Worm (Caenorhabditis elegans) whole organism, L4 larva: ENCODE results near the gene F57A8.1.
A peak's percentile ranks its signal among the peaks of the same experiment; 100 is the strongest.
"Not testable (repeated sequence)": the region's sequence is repeated elsewhere in the genome, so short reads cannot be mapped to it uniquely, and the experiment has no call there.

ENCODE experiments used
- D1046.2 ChIP-seq: fragments of 200-800 bp; sonication (Bioruptor generic); IDR thresholded peaks from 2 replicates; pipeline ENCODE4 v1.3.6; 2022; ENCODE audit warnings: missing genetic modification characterization, missing compliant biosample characterization
- F10B5.3 ChIP-seq: sonication (generic microtip); optimal IDR thresholded peaks from 2 replicates; lab custom pipeline; 2016; ENCODE audit warnings: mild to moderate bottlenecking, missing genetic modification characterization, missing compliant biosample characterization
- T26A8.4 ChIP-seq: fragments of 200-800 bp; sonication (Bioruptor generic); IDR thresholded peaks from 2 replicates; pipeline ENCODE4 v1.3.6; 2022; ENCODE audit warnings: missing genetic modification characterization, missing compliant biosample characterization
- Y48G9A.11 ChIP-seq: fragments of 200-800 bp; sonication (Bioruptor generic); IDR thresholded peaks from 2 replicates; pipeline ENCODE4 v1.3.6; 2022; ENCODE audit warnings: missing genetic modification reagents, missing genetic modification characterization, missing compliant biosample characterization
- arid-1 ChIP-seq: fragments of 200-800 bp; sonication (Bioruptor generic); conservative IDR thresholded peaks from 2 replicates; pipeline ENCODE4 v1.3.6; 2022; ENCODE audit warnings: missing genetic modification reagents, missing genetic modification characterization, missing compliant biosample characterization
- ceh-20 ChIP-seq: fragments of 200-800 bp; sonication (Bioruptor generic); IDR thresholded peaks from 2 replicates; pipeline ENCODE4 v1.3.6; 2022; ENCODE audit warnings: missing genetic modification reagents, missing genetic modification characterization, missing compliant biosample characterization
- ceh-44 ChIP-seq: fragments of 200-800 bp; sonication (Bioruptor generic); IDR thresholded peaks from 2 replicates; pipeline ENCODE4 v1.3.6; 2022; ENCODE audit warnings: missing genetic modification reagents, missing genetic modification characterization, missing compliant biosample characterization
- ces-1 ChIP-seq: fragments of 150-350 bp; sonication (generic microtip); optimal IDR thresholded peaks from 4 replicates; lab custom pipeline; 2014; ENCODE audit warnings: missing biosample characterization, missing genetic modification reagents, missing genetic modification characterization
- ctbp-1 ChIP-seq: fragments of 200-800 bp; sonication (Bioruptor generic); IDR thresholded peaks from 2 replicates; pipeline ENCODE4 v1.3.6; 2022; ENCODE audit warnings: missing genetic modification reagents, missing genetic modification characterization, missing compliant biosample characterization
- dmd-6 ChIP-seq: fragments of 200-800 bp; sonication (Bioruptor generic); IDR thresholded peaks from 2 replicates; pipeline ENCODE4 v1.3.6; 2022; ENCODE audit warnings: missing genetic modification reagents, missing genetic modification characterization, missing compliant biosample characterization
- dmd-8 ChIP-seq: fragments of 200-800 bp; sonication (Bioruptor generic); IDR thresholded peaks from 2 replicates; pipeline ENCODE4 v1.3.6; 2022; ENCODE audit warnings: missing genetic modification characterization, missing compliant biosample characterization
- dmd-9 ChIP-seq: fragments of 200-800 bp; sonication (Bioruptor generic); IDR thresholded peaks from 2 replicates; pipeline ENCODE4 v1.3.6; 2022; ENCODE audit warnings: missing genetic modification reagents, missing genetic modification characterization, missing compliant biosample characterization
- egl-43 ChIP-seq: fragments of 200-800 bp; sonication (Bioruptor generic); IDR thresholded peaks from 2 replicates; pipeline ENCODE4 v1.3.6; 2022; ENCODE audit warnings: missing genetic modification reagents, missing genetic modification characterization, missing compliant biosample characterization
- hmg-1.1 ChIP-seq: fragments of 200-800 bp; sonication (Bioruptor generic); IDR thresholded peaks from 2 replicates; pipeline ENCODE4 v1.3.6; 2022; ENCODE audit warnings: missing genetic modification reagents, missing genetic modification characterization, missing compliant biosample characterization
- lin-29 ChIP-seq: fragments of 200-800 bp; sonication (Bioruptor generic); IDR thresholded peaks from 2 replicates; pipeline ENCODE4 v1.3.6; 2022; ENCODE audit warnings: missing genetic modification reagents, missing genetic modification characterization, missing compliant biosample characterization
- lin-38 ChIP-seq: fragments of 200-800 bp; sonication (Bioruptor generic); IDR thresholded peaks from 2 replicates; pipeline ENCODE4 v1.3.6; 2022; ENCODE audit warnings: missing genetic modification reagents, missing genetic modification characterization, missing compliant biosample characterization
- lsy-2 ChIP-seq, 2 experiments: fragments of 150-350 bp in 1 of 2; sonication (generic microtip) in 1 of 2; optimal IDR thresholded peaks; 2 replicates each; lab custom pipeline; 2014 to 2017; ENCODE audit warnings: missing biosample characterization in 2 of 2, missing genetic modification characterization in 2 of 2
- madf-9 ChIP-seq: fragments of 200-800 bp; sonication (Bioruptor generic); conservative IDR thresholded peaks from 2 replicates; pipeline ENCODE4 v1.3.6; 2022; ENCODE audit warnings: missing genetic modification reagents, missing genetic modification characterization, missing compliant biosample characterization
- mdt-29 ChIP-seq: fragments of 200-800 bp; sonication (Bioruptor generic); IDR thresholded peaks from 2 replicates; pipeline ENCODE4 v1.3.6; 2022; ENCODE audit warnings: missing genetic modification reagents, missing genetic modification characterization, missing compliant biosample characterization
- nhr-10 ChIP-seq: fragments of 150-350 bp; optimal IDR thresholded peaks from 2 replicates; lab custom pipeline; 2014; ENCODE audit warnings: missing biosample characterization, missing genetic modification characterization
- nhr-102 ChIP-seq: sonication (generic microtip); optimal IDR thresholded peaks from 2 replicates; lab custom pipeline; 2016; ENCODE audit warnings: mild to moderate bottlenecking, missing genetic modification characterization, moderate library complexity, missing compliant biosample characterization
- nhr-41 ChIP-seq: fragments of 200-800 bp; sonication (Bioruptor generic); IDR thresholded peaks from 2 replicates; pipeline ENCODE4 v1.3.6; 2022; ENCODE audit warnings: missing genetic modification reagents, missing genetic modification characterization, missing compliant biosample characterization
- pha-4 ChIP-seq, 2 experiments: fragments of 150-350 bp in 1 of 2; fragments of 200-800 bp in 1 of 2; sonication (Bioruptor generic) in 1 of 2; IDR thresholded peaks in 1 of 2; optimal IDR thresholded peaks in 1 of 2; 2 replicates each; pipeline versions ENCODE4 v1.3.6 to Lab custom; 2014 to 2022; ENCODE audit warnings: missing genetic modification characterization in 2 of 2, missing genetic modification reagents in 2 of 2, missing biosample characterization in 1 of 2, missing compliant biosample characterization in 1 of 2
- set-16 ChIP-seq: fragments of 200-800 bp; sonication (Bioruptor generic); IDR thresholded peaks from 2 replicates; pipeline ENCODE4 v1.3.6; 2022; ENCODE audit warnings: missing genetic modification reagents, missing genetic modification characterization, missing compliant biosample characterization
- skn-1 ChIP-seq: fragments of 150-350 bp; optimal IDR thresholded peaks from 2 replicates; lab custom pipeline; 2014; ENCODE audit warnings: missing biosample characterization, missing genetic modification characterization
- unc-39 ChIP-seq: sonication (generic microtip); optimal IDR thresholded peaks from 2 replicates; lab custom pipeline; 2017; ENCODE audit warnings: missing biosample characterization, missing genetic modification characterization
- unc-62 ChIP-seq, 3 experiments: fragments of 150-350 bp in 1 of 3; sonication (generic microtip); optimal IDR thresholded peaks in 2 of 3; peaks in 1 of 3; 1 replicate in 1 of 3; 2 replicates in 2 of 3; lab custom pipeline; 2014 to 2017; ENCODE audit warnings: missing biosample characterization in 3 of 3, missing genetic modification characterization in 3 of 3, missing genetic modification reagents in 3 of 3, missing genotype in 1 of 3
- vab-7 ChIP-seq: fragments of 200-800 bp; sonication (Bioruptor generic); IDR thresholded peaks from 2 replicates; pipeline ENCODE4 v1.3.6; 2022; ENCODE audit warnings: missing genetic modification reagents, missing genetic modification characterization, missing compliant biosample characterization
- zfp-3 ChIP-seq: fragments of 200-800 bp; sonication (Bioruptor generic); conservative IDR thresholded peaks from 2 replicates; pipeline ENCODE4 v1.3.6; 2022; ENCODE audit warnings: missing genetic modification reagents, missing genetic modification characterization, missing compliant biosample characterization
- zip-11 ChIP-seq: fragments of 200-800 bp; sonication (Bioruptor generic); IDR thresholded peaks from 2 replicates; pipeline ENCODE4 v1.3.6; 2022; ENCODE audit warnings: missing genetic modification characterization, missing compliant biosample characterization

Gene F57A8.1

DNA sequence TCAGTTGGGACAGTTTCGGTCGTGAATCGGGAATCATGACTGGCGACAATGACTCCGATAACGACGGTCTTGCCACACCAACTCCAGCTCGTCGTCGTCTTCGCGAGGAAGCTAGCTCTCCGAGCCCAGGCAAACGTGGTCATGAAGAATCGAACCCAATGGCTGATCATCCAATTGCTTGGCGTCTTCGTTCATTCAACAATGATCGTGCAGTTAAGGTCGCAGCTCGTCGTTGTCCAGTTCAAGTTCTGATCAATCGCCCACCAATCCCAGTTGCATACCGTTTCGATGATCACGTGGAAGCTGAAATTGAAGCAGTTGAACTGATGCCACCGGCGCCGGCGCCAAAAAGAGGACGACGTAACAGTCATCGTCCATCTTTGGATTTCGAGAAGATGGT lies 10.0 kb downstream of the F57A8.1 start:
- TF ChIP-seq zip-11 (GFP tag; lab: Robert Waterston, UW) (no peak), Y48G9A.11 (GFP tag; lab: Robert Waterston, UW) (no peak), F10B5.3 (tag; lab: Kevin White, UChicago) (no peak), nhr-10 (tag; lab: Kevin White, UChicago) (no peak), ces-1 (no peak), egl-43 (GFP tag; lab: Robert Waterston, UW) (peak; percentile 22; the same call in 1 of the 2 replicates)

ce11 chrV:10049192-10049816 lies 12.2 kb downstream of the F57A8.1 start:
- 0 out of 2 replicates have a peak, but pooled peaks have one; percentile 50 for TF ChIP-seq ceh-44
- TF ChIP-seq ctbp-1, result 0 out of 2 replicates have a peak, but pooled peaks have one; percentile 20
- TF ChIP-seq nhr-41 (GFP tag; lab: Robert Waterston, UW), result peak; percentile 75; the same call in 1 of the 2 replicates
- TF ChIP-seq T26A8.4, result peak; percentile 72
- TF ChIP-seq madf-9 (GFP tag; lab: Robert Waterston, UW), result 0 out of 2 replicates have a peak, but pooled peaks have one; percentile 56
- peak; percentile 67 for TF ChIP-seq dmd-6 (GFP tag; lab: Robert Waterston, UW)
- TF ChIP-seq dmd-9 (GFP tag; lab: Robert Waterston, UW), result 0 out of 2 replicates have a peak, but pooled peaks have one; percentile 36
- peak; percentile 65 for TF ChIP-seq pha-4 (GFP tag; IDR thresholded peaks at IDR 0.05; lab: Robert Waterston, UW)
- not testable (repeated sequence) for TF ChIP-seq pha-4 (tag; optimal IDR thresholded peaks at IDR 0.05; lab: Kevin White, UChicago)
- TF ChIP-seq Y48G9A.11 (GFP tag; lab: Robert Waterston, UW), result peak; percentile 31; the same call in 1 of the 2 replicates
- TF ChIP-seq arid-1, result peak; percentile 31; the same call in 1 of the 2 replicates
- TF ChIP-seq mdt-29 (GFP tag; lab: Robert Waterston, UW), result peak; percentile 64
- peak; percentile 16 for TF ChIP-seq nhr-102 (tag; lab: Kevin White, UChicago)
- TF ChIP-seq lin-38, result peak; percentile 69
- TF ChIP-seq hmg-1.1 (GFP tag; lab: Robert Waterston, UW), result peak; percentile 64; the same call in 1 of the 2 replicates
- peak; percentile 89 for TF ChIP-seq set-16
- TF ChIP-seq zfp-3 (GFP tag; lab: Robert Waterston, UW), result 0 out of 2 replicates have a peak, but pooled peaks have one; percentile 54
- 0 out of 2 replicates have a peak, but pooled peaks have one; percentile 21 for TF ChIP-seq vab-7 (GFP tag; lab: Robert Waterston, UW)
- peak; percentile 61; the same call in 1 of the 2 replicates for TF ChIP-seq ceh-20
- TF ChIP-seq lin-29, result peak; percentile 51; the same call in 1 of the 2 replicates
- 0 out of 2 replicates have a peak, but pooled peaks have one; percentile 26 for TF ChIP-seq dmd-8 (GFP tag; lab: Robert Waterston, UW)

ce11 chrV:10051855-10052254 lies 14.7 kb downstream of the F57A8.1 start, which contains the start of gene str-118:
Gene str-118 (plus strand): TSS chrV:10052155.
- no peak for TF ChIP-seq unc-39 (tag; lab: Kevin White, UChicago)

DNA sequence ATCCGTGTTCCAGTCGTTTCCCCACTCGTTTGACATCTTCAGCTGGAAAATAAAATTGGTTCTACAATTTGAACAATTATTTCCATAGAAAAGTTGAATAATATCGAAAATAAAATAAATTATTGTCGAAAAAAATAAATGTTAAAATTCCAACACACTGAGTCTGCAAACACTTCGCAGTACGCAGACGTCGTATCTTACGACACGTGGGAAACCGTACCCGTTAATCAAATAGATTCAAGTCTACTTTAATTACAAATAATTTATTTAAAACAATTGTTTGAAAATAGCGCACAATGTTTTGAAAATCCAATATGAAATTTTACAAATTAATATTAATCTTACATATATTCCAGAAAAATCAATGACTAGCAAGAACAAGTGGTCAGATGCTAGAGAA lies 17.7 kb downstream of the F57A8.1 start, which contains the start of gene yif-1:
yif-1 (minus strand) TSS at position 42 of the 400 bp plus-strand sequence.
- TF ChIP-seq lsy-2 (tag; optimal IDR thresholded peaks at IDR 0.05; lab: Kevin White, UChicago) (peak in 1 of 2 experiments; percentile 84), vab-7 (GFP tag; lab: Robert Waterston, UW) (no peak), skn-1 (tag; lab: Kevin White, UChicago) (no peak), ces-1 (peak; percentile 15)
- TF ChIP-seq, all 104 proteins: peak for 2

DNA sequence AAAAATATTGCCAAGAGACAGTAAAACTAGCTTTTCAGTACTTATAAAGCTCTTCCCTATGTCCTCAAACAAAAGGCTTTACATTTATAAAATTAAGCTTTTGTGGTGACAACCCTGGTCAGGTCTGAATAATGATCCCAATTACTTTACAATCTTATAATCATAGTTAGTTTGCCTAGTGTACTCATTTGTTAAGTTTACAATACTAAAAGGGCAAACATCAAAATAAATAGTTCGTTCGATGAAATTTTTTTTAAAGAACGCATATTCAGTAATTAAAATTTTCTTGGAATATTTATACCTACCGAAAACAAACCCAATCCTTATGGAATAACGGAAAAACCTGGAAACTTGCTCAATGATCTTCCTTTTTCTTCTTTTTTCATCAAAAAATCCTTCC lies 21.6 kb downstream of the F57A8.1 start:
- TF ChIP-seq D1046.2 (no peak), unc-62 (GFP tag; optimal IDR thresholded peaks at IDR 0.05 in 1 of 2; lab: Kevin White, UChicago) (peak in 1 of 2 experiments; percentile 75), unc-62 (tag; optimal IDR thresholded peaks at IDR 0.05; lab: Kevin White, UChicago) (no peak)
- TF ChIP-seq, all 104 proteins: peak for 1
